Fruit fly (Drosophila melanogaster) Kc167 (cell line): ENCODE data around the gene Cpr5C.

Source experiments
- Myc ChIP-seq: fragments of >200 bp; optimal IDR thresholded peaks from 2 replicates; lab custom pipeline; 2017; ENCODE audit warnings: missing external identifiers
- psq ChIP-seq: fragments of >200 bp; optimal IDR thresholded peaks from 2 replicates; lab custom pipeline; 2017; ENCODE audit warnings: missing external identifiers
- ttk ChIP-seq: sonication (Bioruptor generic); optimal IDR thresholded peaks from 2 replicates; lab custom pipeline; 2017; ENCODE audit warnings: missing external identifiers

- no peak for TF ChIP-seq Myc (lab: Kevin White, UChicago)
- TF ChIP-seq psq, result no peak
- TF ChIP-seq ttk (lab: Kevin White, UChicago), result no peak
Observed at dm6 chrX:5768602-5769251, 35.8 kb upstream of the Cpr5C start.
